Fruit fly (Drosophila melanogaster): ENCODE data around the gene CG32148.

dm6 chr3L:14988231-14988630 lies 35.1 kb upstream of the CG32148 start:
- TF ChIP-seq EcR (GFP tag; optimal IDR thresholded peaks at IDR 0.05) (no peak), psq (optimal IDR thresholded peaks at IDR 0.05) (no peak), CG8478 (optimal IDR thresholded peaks at IDR 0.05) (no peak)

Data from whole organism.